Fruit fly (Drosophila melanogaster) whole organism, prepupa: Measurements from ENCODE around the gene D12.

Source experiments
- Blimp-1 ChIP-seq: fragments of 200-800 bp; sonication (Bioruptor generic); optimal IDR thresholded peaks from 3 replicates; lab custom pipeline; 2017; ENCODE audit warnings: missing biosample characterization, missing genetic modification characterization, mild to moderate bottlenecking, moderate library complexity, missing genetic modification reagents
- CG11294 ChIP-seq: fragments of 200-800 bp; sonication (Bioruptor generic); IDR thresholded peaks from 2 replicates; pipeline ENCODE4 v1.3.6; 2022; ENCODE audit warnings: missing biosample characterization, missing genetic modification characterization
- CG1621 ChIP-seq: fragments of 200-800 bp; sonication (Bioruptor generic); optimal IDR thresholded peaks from 3 replicates; lab custom pipeline; 2018; ENCODE audit warnings: missing biosample characterization, mild to moderate bottlenecking, missing genetic modification characterization
- CG3032 ChIP-seq: fragments of 200-800 bp; optimal IDR thresholded peaks from 2 replicates; lab custom pipeline; 2019; ENCODE audit warnings: missing biosample characterization, mild to moderate bottlenecking, missing genetic modification characterization, moderate library complexity
- CG6854 ChIP-seq: fragments of 200-800 bp; sonication (Bioruptor generic); optimal IDR thresholded peaks from 2 replicates; lab custom pipeline; 2017; ENCODE audit warnings: missing biosample characterization, mild to moderate bottlenecking, missing genetic modification characterization
- CG8119 ChIP-seq: fragments of 200-800 bp; sonication (Bioruptor generic); IDR thresholded peaks from 3 replicates; pipeline ENCODE4 v1.3.6; 2022; ENCODE audit warnings: missing biosample characterization, missing genetic modification characterization
- Eip78C ChIP-seq: fragments of 200-800 bp; sonication (Bioruptor generic); peaks from one replicate; lab custom pipeline; 2016; ENCODE audit warnings: missing biosample characterization, missing genetic modification characterization
- Ets96B ChIP-seq: fragments of 200-800 bp; optimal IDR thresholded peaks from 2 replicates; lab custom pipeline; 2019; ENCODE audit warnings: missing biosample characterization, mild to moderate bottlenecking, missing genetic modification characterization, moderate library complexity
- Gug ChIP-seq: fragments of 200-800 bp; sonication (Bioruptor generic); IDR thresholded peaks from 2 replicates; pipeline ENCODE4 v1.3.6; 2022; ENCODE audit warnings: missing biosample characterization, missing genetic modification characterization
- eg ChIP-seq: fragments of 200-800 bp; sonication (Bioruptor generic); IDR thresholded peaks from 3 replicates; pipeline ENCODE4 v1.3.6; 2022; ENCODE audit warnings: missing biosample characterization, missing genetic modification characterization
- fd85E ChIP-seq: fragments of 200-800 bp; sonication (Bioruptor generic); optimal IDR thresholded peaks from 3 replicates; lab custom pipeline; 2016; ENCODE audit warnings: missing biosample characterization, missing genetic modification characterization
- lz ChIP-seq: fragments of 200-800 bp; sonication (Bioruptor generic); optimal IDR thresholded peaks from 3 replicates; lab custom pipeline; 2016; ENCODE audit warnings: missing biosample characterization, missing genetic modification characterization
- pdm3 ChIP-seq: fragments of 200-800 bp; sonication (Bioruptor generic); optimal IDR thresholded peaks from 3 replicates; lab custom pipeline; 2016; ENCODE audit warnings: missing biosample characterization, missing genetic modification characterization
- salr ChIP-seq, 2 experiments: fragments of 200-800 bp; sonication (Bioruptor generic); optimal IDR thresholded peaks; 3 replicates each; lab custom pipeline; 2016 to 2018; ENCODE audit warnings: missing biosample characterization in 2 of 2, missing genetic modification characterization in 2 of 2, mild to moderate bottlenecking in 1 of 2

DNA sequence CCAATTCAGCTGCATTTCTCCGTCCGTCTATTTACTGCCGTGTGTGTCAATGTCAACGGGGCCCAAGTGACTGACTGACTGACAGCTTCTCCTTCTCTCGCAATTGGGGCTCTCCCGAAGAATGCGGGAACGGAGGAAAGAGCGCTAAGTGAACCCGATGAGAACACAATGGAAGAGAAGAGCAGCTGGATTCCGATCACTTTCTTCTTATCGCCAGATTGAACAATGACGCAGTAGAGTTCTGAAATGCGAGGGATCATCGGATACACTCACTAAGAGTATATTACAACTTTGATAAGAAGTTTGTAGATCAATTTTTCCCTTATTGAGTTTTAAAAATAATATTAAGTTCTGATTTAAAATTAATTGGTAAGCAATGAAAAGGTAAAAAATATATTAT is 25.6 kb downstream of the D12 start, which contains the start of gene Naglu:
- TF ChIP-seq CG1621 (tag; lab: Kevin White, UChicago) (no peak), Ets96B (tag; lab: Kevin White, UChicago) (no peak), CG8119 (GFP tag; lab: Robert Waterston, UW) (no peak), Blimp-1 (GFP tag; lab: Kevin White, UChicago) (peak; percentile 40), pdm3 (GFP tag; lab: Kevin White, UChicago) (no peak), fd85E (GFP tag; lab: Kevin White, UChicago) (no peak), eg (no peak), CG6854 (GFP tag; lab: Kevin White, UChicago) (peak; percentile 0), Gug (GFP tag; lab: Robert Waterston, UW) (no peak), Eip78C (GFP tag; lab: Kevin White, UChicago) (peak; percentile 74), CG11294 (GFP tag; lab: Robert Waterston, UW) (no peak), lz (GFP tag; lab: Kevin White, UChicago) (no peak), CG3032 (tag; lab: Kevin White, UChicago) (no peak), salr (GFP tag; optimal IDR thresholded peaks at IDR 0.05; lab: Kevin White, UChicago) (no peak)
